Worm (Caenorhabditis elegans) whole organism, dauer: ENCODE measurements around the gene srxa-15.

Experiments
- unc-62 ChIP-seq: sonication (generic microtip); optimal IDR thresholded peaks from 2 replicates; lab custom pipeline; 2017; ENCODE audit warnings: missing biosample characterization, missing genetic modification reagents, missing genetic modification characterization

srxa-15 gene

DNA sequence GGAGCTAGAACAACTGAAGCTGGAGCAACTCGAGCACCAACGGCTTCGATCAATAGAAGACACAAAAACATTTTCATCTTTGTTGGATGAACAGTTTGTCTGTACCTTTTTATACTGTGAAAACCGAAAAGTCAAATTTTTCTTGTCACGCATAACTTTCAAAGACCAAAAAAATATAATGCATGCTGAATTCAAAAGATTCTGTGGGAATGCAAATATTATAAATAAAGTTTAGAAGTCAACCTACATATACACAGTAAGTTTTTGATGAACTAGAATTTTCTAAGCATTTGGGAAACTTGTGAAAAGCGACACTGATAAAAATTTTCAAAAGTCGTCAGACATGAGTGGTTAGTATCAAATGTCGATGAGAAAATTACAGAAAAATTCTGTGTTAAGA lies 8.4 kb upstream of the srxa-15 start, which contains the start of gene F46B3.15:
TSS of gene F46B3.15 (minus strand) at position 101 of the 400 bp plus-strand sequence.
- TF ChIP-seq unc-62 (GFP tag; lab: Kevin White, UChicago), result no peak

ce11 chrV:20634330-20634729 lies 7.7 kb upstream of the srxa-15 start, which contains the start of gene F46B3.16:
TSS of gene F46B3.16 (plus strand) at chrV:20634630.
- TF ChIP-seq unc-62 (GFP tag; lab: Kevin White, UChicago), result no peak

DNA sequence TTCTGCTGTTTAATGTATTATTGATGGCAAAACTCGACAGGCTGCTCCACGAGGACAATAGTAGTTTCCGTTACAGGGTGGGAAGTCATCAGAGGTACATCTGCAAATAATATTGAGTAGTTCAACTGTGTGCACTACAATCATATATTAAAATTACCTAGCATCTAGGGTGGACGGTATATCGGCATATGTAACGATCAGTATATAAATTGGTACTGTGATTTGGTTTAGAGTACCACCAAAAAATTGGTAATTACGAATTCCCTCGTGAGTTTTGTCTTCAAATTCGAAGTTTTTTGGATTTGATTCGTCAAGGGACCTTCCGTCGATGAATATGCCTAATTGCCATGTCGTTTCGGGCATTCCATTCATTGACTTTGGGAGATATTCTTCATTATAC lies 5.1 kb upstream of the srxa-15 start, which contains the start of gene ttr-13:
TSS of gene ttr-13 (minus strand) at position 101 of the 400 bp plus-strand sequence.
- TF ChIP-seq unc-62 (GFP tag; lab: Kevin White, UChicago), result no peak

DNA sequence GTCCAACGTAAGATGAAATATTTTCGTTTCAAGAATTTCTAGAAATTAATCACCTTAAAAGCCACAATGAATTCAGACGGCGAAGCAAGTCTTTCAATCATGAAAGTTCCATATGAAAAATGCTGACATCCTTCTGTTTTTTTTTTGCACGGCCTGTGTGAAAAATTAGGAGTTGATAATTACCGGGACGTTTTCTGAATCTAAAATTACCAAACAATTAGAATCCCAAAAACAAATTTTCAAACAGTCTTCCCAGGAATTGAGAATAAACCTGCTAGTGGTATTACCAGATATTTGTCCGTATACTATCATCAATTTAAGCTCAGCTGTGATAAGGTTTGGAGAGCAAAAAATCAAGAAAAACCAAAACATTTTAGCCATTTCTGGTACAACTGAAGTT lies 3.7 kb upstream of the srxa-15 start, which contains the start of gene Y44A6B.3:
TSS of gene Y44A6B.3 (minus strand) at position 101 of the 400 bp plus-strand sequence.
- TF ChIP-seq unc-62 (GFP tag; lab: Kevin White, UChicago), result no peak

DNA sequence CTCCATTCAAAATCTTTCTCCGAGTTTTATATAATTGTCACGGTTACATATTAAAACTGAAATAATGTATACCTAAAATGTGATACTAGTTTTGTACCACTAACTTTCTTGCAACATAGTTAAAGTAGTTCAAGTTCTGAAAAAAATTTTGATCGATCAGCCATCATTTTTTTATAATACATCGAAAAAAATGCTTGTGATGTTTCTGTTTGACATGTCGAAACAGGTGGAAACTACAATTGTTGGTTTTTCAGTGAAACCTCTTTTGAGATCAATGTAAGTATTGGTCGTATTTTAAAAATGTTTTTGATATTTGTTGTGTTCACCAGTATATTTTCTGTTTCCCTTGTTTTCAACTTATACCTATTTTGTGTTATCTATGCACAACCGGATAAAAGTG lies 2.7 kb upstream of the srxa-15 start, which contains the start of gene srxa-14:
TSS of gene srxa-14 (plus strand) at position 301 of the 400 bp plus-strand sequence.
- TF ChIP-seq unc-62 (GFP tag; lab: Kevin White, UChicago), result no peak

- no peak for TF ChIP-seq unc-62 (GFP tag; lab: Kevin White, UChicago)
These were observed 3.5 kb downstream of the srxa-15 start for ce11 chrV:20645479-20645878.

ce11 chrV:20648868-20649267 lies 6.9 kb downstream of the srxa-15 start:
- TF ChIP-seq unc-62 (GFP tag; lab: Kevin White, UChicago), result no peak

DNA sequence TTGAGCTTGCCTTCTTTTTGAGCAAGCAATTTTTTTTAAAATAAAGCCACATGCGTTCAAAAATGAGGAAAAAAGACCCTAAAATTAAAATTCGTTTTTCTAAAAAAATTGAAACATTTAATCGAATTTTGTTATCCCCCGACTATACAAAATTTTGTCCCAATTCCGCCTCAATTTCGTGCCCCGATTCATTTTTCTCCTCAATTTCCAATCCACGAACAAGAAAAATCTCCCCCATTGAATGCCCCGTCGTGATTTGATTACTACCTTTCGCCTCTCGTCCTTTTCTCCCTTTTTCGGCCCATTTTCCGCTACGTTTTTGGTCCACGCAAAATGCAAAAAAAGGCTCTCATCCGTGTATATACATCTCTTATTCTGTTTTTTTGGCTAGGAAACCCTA lies 9.9 kb downstream of the srxa-15 start:
- TF ChIP-seq unc-62 (GFP tag; lab: Kevin White, UChicago), result no peak

ce11 chrV:20654350-20654749 lies 12.4 kb downstream of the srxa-15 start, which contains the start of gene mnr-1:
TSS of gene mnr-1 (plus strand) at chrV:20654650.
- no peak for TF ChIP-seq unc-62 (GFP tag; lab: Kevin White, UChicago)

- no peak for TF ChIP-seq unc-62 (GFP tag; lab: Kevin White, UChicago)
These were observed 13.2 kb downstream of the srxa-15 start for ce11 chrV:20655174-20655573.

DNA sequence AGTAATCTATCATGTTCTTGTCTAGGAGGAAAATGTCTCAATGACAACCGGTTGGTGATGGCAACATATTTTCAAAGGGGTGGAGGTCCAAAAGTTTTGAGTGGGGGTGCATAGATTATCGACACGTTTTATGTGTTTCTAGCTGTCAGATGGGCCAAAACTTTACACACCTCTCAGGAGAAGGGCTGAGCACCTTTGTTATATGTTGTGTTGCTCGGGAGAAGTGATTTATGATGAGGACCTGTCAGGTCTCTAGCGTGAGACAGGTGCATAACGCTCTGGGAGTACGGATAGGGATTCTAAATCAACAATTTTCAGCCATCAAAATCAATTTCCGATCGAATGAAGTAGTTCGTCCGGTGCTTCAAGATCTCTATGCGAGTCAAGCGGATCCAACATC lies 14.6 kb downstream of the srxa-15 start:
- TF ChIP-seq unc-62 (GFP tag; lab: Kevin White, UChicago), result no peak

ce11 chrV:20660025-20660424 lies 18.0 kb downstream of the srxa-15 start, which contains the start of gene W01F3.2:
TSS of gene W01F3.2 (plus strand) at chrV:20660325.
- no peak for TF ChIP-seq unc-62 (GFP tag; lab: Kevin White, UChicago)

DNA sequence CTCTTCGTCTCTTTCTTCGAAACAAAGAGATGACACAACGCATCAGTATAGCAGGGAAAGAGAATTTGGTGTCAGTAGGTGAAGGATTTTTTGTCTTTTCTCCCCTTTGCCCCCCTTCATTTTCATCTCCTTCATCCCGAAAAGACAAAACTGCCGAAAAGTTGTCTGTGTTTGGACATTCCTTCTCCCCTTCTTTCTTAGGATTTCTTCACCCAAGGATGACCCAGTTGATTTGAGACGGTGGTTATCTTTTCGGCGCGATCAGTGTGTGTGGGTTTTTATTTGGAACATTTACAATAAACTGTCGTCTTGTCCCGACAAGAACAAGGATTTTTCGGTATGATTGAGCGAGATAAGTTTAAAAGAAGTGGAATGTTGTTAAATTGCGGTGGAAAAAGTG lies 20.5 kb downstream of the srxa-15 start:
- no peak for TF ChIP-seq unc-62 (GFP tag; lab: Kevin White, UChicago)

DNA sequence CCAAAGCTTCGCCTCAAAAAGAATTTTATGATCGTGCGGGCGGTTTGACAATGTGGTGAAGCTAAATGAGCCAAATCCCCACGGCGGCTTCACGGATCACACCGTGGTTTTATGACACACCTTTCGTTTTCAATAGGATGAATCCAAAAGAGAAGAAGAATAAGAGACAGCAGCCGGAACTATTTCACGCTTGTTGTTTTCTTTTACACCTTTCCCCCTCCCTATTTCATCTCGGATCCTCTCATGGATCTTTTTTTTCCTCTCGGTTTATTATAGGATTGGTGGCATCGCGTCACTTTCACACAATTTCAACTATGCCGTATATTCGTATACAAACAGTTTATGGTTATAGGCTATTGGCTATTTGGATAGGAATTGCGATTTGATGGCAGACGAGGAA lies 21.7 kb downstream of the srxa-15 start:
- TF ChIP-seq unc-62 (GFP tag; lab: Kevin White, UChicago), result no peak

ce11 chrV:20664930-20665329 lies 22.9 kb downstream of the srxa-15 start:
- no peak for TF ChIP-seq unc-62 (GFP tag; lab: Kevin White, UChicago)

- TF ChIP-seq unc-62 (GFP tag; lab: Kevin White, UChicago), result no peak
These were observed 24.9 kb downstream of the srxa-15 start, which contains the start of gene mlt-11 for ce11 chrV:20666905-20667304. TSS of gene mlt-11 (plus strand) at chrV:20667205.

DNA sequence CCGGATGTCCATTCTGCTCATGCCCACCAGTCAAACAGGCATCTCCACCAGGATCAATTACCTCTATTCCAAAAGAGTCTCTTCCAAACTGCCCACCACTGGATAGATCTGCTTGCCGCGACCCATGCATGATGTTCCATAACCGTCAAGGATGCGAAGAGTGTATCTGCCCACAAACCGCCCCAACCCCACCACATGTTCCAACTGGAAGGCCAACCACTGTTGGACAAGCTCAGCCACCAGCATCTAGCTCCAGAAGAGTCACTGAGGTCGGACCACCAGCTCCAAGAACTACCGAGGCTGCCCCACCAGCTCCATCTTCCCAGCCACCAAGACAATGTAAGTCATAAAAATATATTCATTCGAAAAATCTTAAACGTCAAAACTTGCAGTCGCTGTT lies 28.6 kb downstream of the srxa-15 start:
- TF ChIP-seq unc-62 (GFP tag; lab: Kevin White, UChicago), result no peak
